Fruit fly (Drosophila melanogaster): ENCODE measurements around the gene Nek2.

Nek2 gene

dm6 chrX:7937588-7938481 is 46.4 kb upstream of the Nek2 start (continued):
- TF ChIP-seq H15 (GFP tag; IDR thresholded peaks at IDR 0.05), result peak; percentile 52; the same call in 1 of the 3 replicates
- peak; percentile 86 for TF ChIP-seq croc (GFP tag; conservative IDR thresholded peaks at IDR 0.05)
- TF ChIP-seq CG16815 (GFP tag; optimal IDR thresholded peaks at IDR 0.05), result peak; percentile 87
- peak; percentile 89 for TF ChIP-seq Camta (GFP tag; optimal IDR thresholded peaks at IDR 0.05)
- peak; percentile 68 for TF ChIP-seq Asciz (GFP tag; optimal IDR thresholded peaks at IDR 0.05)
- peak; percentile 55 for TF ChIP-seq CG2120 (GFP tag; optimal IDR thresholded peaks at IDR 0.05)
- TF ChIP-seq CG4404 (GFP tag; IDR thresholded peaks at IDR 0.05), result peak; percentile 73; the same call in 1 of the 2 replicates
- TF ChIP-seq lov (optimal IDR thresholded peaks at IDR 0.05), result no peak
- TF ChIP-seq lov (GFP tag; IDR thresholded peaks at IDR 0.05), result no peak
- TF ChIP-seq en (GFP tag; optimal IDR thresholded peaks at IDR 0.05), result peak; percentile 79
- TF ChIP-seq CG15514 (GFP tag; optimal IDR thresholded peaks at IDR 0.05), result peak; percentile 7
- peak; percentile 64 for TF ChIP-seq CG14441 (GFP tag; IDR thresholded peaks at IDR 0.05)
- no peak for TF ChIP-seq amos (GFP tag; IDR thresholded peaks at IDR 0.05; ENCODE audit: partially characterized antibody)
- TF ChIP-seq trem (tag; optimal IDR thresholded peaks at IDR 0.05), result peak; percentile 58
- peak; percentile 40 for TF ChIP-seq fu2 (GFP tag; optimal IDR thresholded peaks at IDR 0.05)

DNA sequence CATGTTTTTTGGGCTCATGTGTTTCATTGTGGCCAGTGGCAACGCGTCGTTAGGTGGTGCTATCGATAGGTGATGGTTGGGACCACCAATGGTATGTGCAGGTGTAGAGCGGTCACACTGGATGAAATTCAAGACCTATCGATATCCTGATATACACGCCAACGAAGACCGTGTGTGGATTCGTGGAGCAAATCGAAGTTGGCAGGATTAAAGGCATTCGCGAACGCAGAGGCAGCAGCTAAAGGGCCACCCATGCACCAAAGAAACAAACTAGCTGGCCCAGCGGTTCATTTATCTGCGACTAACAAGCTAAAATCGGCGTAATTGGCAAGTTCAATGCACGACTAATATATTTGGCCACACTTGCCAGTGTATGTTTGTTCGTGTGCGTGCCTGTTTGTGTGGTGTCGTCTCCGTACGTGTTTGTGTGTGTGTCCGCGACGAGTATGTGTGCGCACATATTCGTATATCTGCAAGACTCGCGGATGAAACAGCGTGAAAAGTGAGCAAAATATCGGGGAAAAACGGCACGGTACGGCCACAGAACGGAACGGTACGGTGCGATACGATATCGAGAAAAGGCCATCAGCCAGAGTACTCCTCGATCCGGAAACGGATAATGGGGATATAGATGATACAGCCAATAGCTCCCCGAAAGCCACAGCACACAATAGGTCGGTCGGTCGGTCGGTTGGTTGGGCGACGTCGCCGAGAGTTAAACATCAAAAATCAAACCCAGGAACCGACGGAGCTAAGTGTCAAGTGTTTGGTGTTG is 44.5 kb upstream of the Nek2 start, which contains the start of gene Ubr3:
TSS of gene Ubr3 (plus strand) at position 99 of the 775 bp plus-strand sequence.
- TF ChIP-seq knrl (GFP tag; IDR thresholded peaks at IDR 0.05; ENCODE audit: partially characterized antibody) (peak; percentile 79), bigmax (GFP tag; optimal IDR thresholded peaks at IDR 0.05) (no peak), CG14965 (GFP tag; optimal IDR thresholded peaks at IDR 0.05; ENCODE audit: borderline replicate concordance) (no peak), unc-4 (GFP tag; IDR thresholded peaks at IDR 0.05; ENCODE audit: partially characterized antibody) (peak; percentile 68), al (GFP tag; IDR thresholded peaks at IDR 0.05) (0 out of 2 replicates have a peak, but pooled peaks have one; percentile 8), Optix (GFP tag; IDR thresholded peaks at IDR 0.05) (no peak), CG12236 (GFP tag; optimal IDR thresholded peaks at IDR 0.05) (no peak), Hr51 (GFP tag; optimal IDR thresholded peaks at IDR 0.05) (no peak), ftz-f1 (GFP tag; optimal IDR thresholded peaks at IDR 0.05) (peak; percentile 7), mld (GFP tag; IDR thresholded peaks at IDR 0.05; ENCODE audit: partially characterized antibody) (peak; percentile 63; the same call in 2 of the 3 replicates), eyg (GFP tag; optimal IDR thresholded peaks at IDR 0.05) (no peak), CG10959 (GFP tag; IDR thresholded peaks at IDR 0.05) (no peak), Blimp-1 (GFP tag; optimal IDR thresholded peaks at IDR 0.05) (no peak), CG7271 (tag; optimal IDR thresholded peaks at IDR 0.05) (no peak), emc (GFP tag; optimal IDR thresholded peaks at IDR 0.05) (no peak), Sox102F (GFP tag; optimal IDR thresholded peaks at IDR 0.05) (no peak), dpn (GFP tag; optimal IDR thresholded peaks at IDR 0.05) (peak in 1 of 2 experiments; percentile 11), C15 (GFP tag; IDR thresholded peaks at IDR 0.05) (no peak), sisA (GFP tag; IDR thresholded peaks at IDR 0.05) (no peak), CG12219 (GFP tag; optimal IDR thresholded peaks at IDR 0.05) (no peak), sna (GFP tag; IDR thresholded peaks at IDR 0.05; ENCODE audit: partially characterized antibody) (0 out of 2 replicates have a peak, but pooled peaks have one; percentile 50), crc (GFP tag; optimal IDR thresholded peaks at IDR 0.05) (no peak), org-1 (GFP tag; optimal IDR thresholded peaks at IDR 0.05) (no peak), CG3281 (GFP tag; optimal IDR thresholded peaks at IDR 0.05) (no peak), p53 (GFP tag; optimal IDR thresholded peaks at IDR 0.05) (peak; percentile 27), gcm2 (GFP tag; optimal IDR thresholded peaks at IDR 0.05) (no peak), Opbp (GFP tag; IDR thresholded peaks at IDR 0.05; ENCODE audit: partially characterized antibody) (peak; percentile 69; the same call in 2 of the 3 replicates), CG10321 (GFP tag; IDR thresholded peaks at IDR 0.05) (no peak), Atf6 (GFP tag; IDR thresholded peaks at IDR 0.05) (no peak), croc (GFP tag; conservative IDR thresholded peaks at IDR 0.05) (no peak), CG6683 (GFP tag; optimal IDR thresholded peaks at IDR 0.05) (peak; percentile 29), stc (GFP tag; IDR thresholded peaks at IDR 0.05) (no peak)

All from whole organism, embryonic.